Worm (Caenorhabditis elegans) whole organism, L4 larva: Measurements from ENCODE around the gene C51E3.6.

Experiments
- D1046.2 ChIP-seq: fragments of 200-800 bp; sonication (Bioruptor generic); IDR thresholded peaks from 2 replicates; pipeline ENCODE4 v1.3.6; 2022; ENCODE audit warnings: missing genetic modification characterization, missing compliant biosample characterization
- F26F4.8 ChIP-seq: fragments of 200-800 bp; sonication (Bioruptor generic); conservative IDR thresholded peaks from 2 replicates; pipeline ENCODE4 v1.3.6; 2022; ENCODE audit warnings: missing genetic modification characterization, missing compliant biosample characterization
- Y5F2A.4 ChIP-seq: fragments of 200-800 bp; sonication (Bioruptor generic); optimal IDR thresholded peaks from 2 replicates; lab custom pipeline; 2018; ENCODE audit warnings: mild to moderate bottlenecking, missing genetic modification characterization, missing compliant biosample characterization
- ZK546.5 ChIP-seq, 2 experiments: sonication (generic microtip); optimal IDR thresholded peaks; 2 replicates each; lab custom pipeline; 2017; ENCODE audit warnings: missing biosample characterization in 2 of 2, missing genetic modification characterization in 2 of 2
- ama-1 ChIP-seq: fragments of 150-350 bp; optimal IDR thresholded peaks from 2 replicates; lab custom pipeline; 2014; ENCODE audit warnings: inconsistent platforms, mixed read lengths
- arid-1 ChIP-seq: fragments of 200-800 bp; sonication (Bioruptor generic); conservative IDR thresholded peaks from 2 replicates; pipeline ENCODE4 v1.3.6; 2022; ENCODE audit warnings: missing genetic modification reagents, missing genetic modification characterization, missing compliant biosample characterization
- ceh-28 ChIP-seq: fragments of 150-350 bp; optimal IDR thresholded peaks from 2 replicates; lab custom pipeline; 2014; ENCODE audit warnings: missing biosample characterization, missing genetic modification reagents, missing genetic modification characterization
- ceh-44 ChIP-seq: fragments of 200-800 bp; sonication (Bioruptor generic); IDR thresholded peaks from 2 replicates; pipeline ENCODE4 v1.3.6; 2022; ENCODE audit warnings: missing genetic modification reagents, missing genetic modification characterization, missing compliant biosample characterization
- ceh-82 ChIP-seq: sonication (generic microtip); optimal IDR thresholded peaks from 2 replicates; lab custom pipeline; 2017; ENCODE audit warnings: missing biosample characterization, missing genetic modification characterization
- ctbp-1 ChIP-seq: fragments of 200-800 bp; sonication (Bioruptor generic); IDR thresholded peaks from 2 replicates; pipeline ENCODE4 v1.3.6; 2022; ENCODE audit warnings: missing genetic modification reagents, missing genetic modification characterization, missing compliant biosample characterization
- daf-16 ChIP-seq, 3 experiments: sonication (generic microtip); optimal IDR thresholded peaks; 2 replicates each; lab custom pipeline; 2016 to 2017; ENCODE audit warnings: missing genetic modification characterization in 3 of 3, missing genetic modification reagents in 3 of 3, mild to moderate bottlenecking in 2 of 3, missing compliant biosample characterization in 2 of 3, missing biosample characterization in 1 of 3, moderate library complexity in 1 of 3
- daf-19 ChIP-seq: fragments of 200-800 bp; sonication (Bioruptor generic); conservative IDR thresholded peaks from 2 replicates; pipeline ENCODE4 v1.3.6; 2022; ENCODE audit warnings: missing genetic modification characterization, missing compliant biosample characterization
- daf-8 ChIP-seq: fragments of 200-800 bp; sonication (Bioruptor generic); IDR thresholded peaks from 2 replicates; pipeline ENCODE4 v1.3.6; 2022; ENCODE audit warnings: missing genetic modification characterization, missing compliant biosample characterization
- dmd-6 ChIP-seq: fragments of 200-800 bp; sonication (Bioruptor generic); IDR thresholded peaks from 2 replicates; pipeline ENCODE4 v1.3.6; 2022; ENCODE audit warnings: missing genetic modification reagents, missing genetic modification characterization, missing compliant biosample characterization
- dmd-8 ChIP-seq: fragments of 200-800 bp; sonication (Bioruptor generic); IDR thresholded peaks from 2 replicates; pipeline ENCODE4 v1.3.6; 2022; ENCODE audit warnings: missing genetic modification characterization, missing compliant biosample characterization
- dmd-9 ChIP-seq: fragments of 200-800 bp; sonication (Bioruptor generic); IDR thresholded peaks from 2 replicates; pipeline ENCODE4 v1.3.6; 2022; ENCODE audit warnings: missing genetic modification reagents, missing genetic modification characterization, missing compliant biosample characterization
- dpl-1 ChIP-seq: fragments of 150-350 bp; optimal IDR thresholded peaks from 2 replicates; lab custom pipeline; 2014; ENCODE audit warnings: missing biosample characterization, missing genetic modification reagents, missing genetic modification characterization
- duxl-1 ChIP-seq: sonication (generic microtip); optimal IDR thresholded peaks from 2 replicates; lab custom pipeline; 2016; ENCODE audit warnings: mild to moderate bottlenecking, missing genetic modification characterization, moderate library complexity, missing compliant biosample characterization; ENCODE audit not compliant: poor library complexity
- dve-1 ChIP-seq: sonication (generic microtip); optimal IDR thresholded peaks from 2 replicates; lab custom pipeline; 2017; ENCODE audit warnings: antibody characterized with exemption, mild to moderate bottlenecking, missing genetic modification characterization, missing compliant biosample characterization; ENCODE audit not compliant: insufficient read depth
- gei-8 ChIP-seq: fragments of 200-800 bp; sonication (Bioruptor generic); optimal IDR thresholded peaks from 2 replicates; lab custom pipeline; 2018; ENCODE audit warnings: mild to moderate bottlenecking, missing genetic modification characterization, missing compliant biosample characterization
- hif-1 ChIP-seq, 2 experiments: sonication (generic microtip); optimal IDR thresholded peaks; 2 replicates each; lab custom pipeline; 2016 to 2017; ENCODE audit warnings: missing compliant biosample characterization in 2 of 2, missing genetic modification characterization in 2 of 2, missing genetic modification reagents in 2 of 2, missing genotype in 2 of 2, mild to moderate bottlenecking in 1 of 2
- hlh-11 ChIP-seq: fragments of 200-800 bp; sonication (Bioruptor generic); optimal IDR thresholded peaks from 2 replicates; lab custom pipeline; 2018; ENCODE audit warnings: mild to moderate bottlenecking, missing genetic modification characterization, missing compliant biosample characterization
- lin-29 ChIP-seq: fragments of 200-800 bp; sonication (Bioruptor generic); IDR thresholded peaks from 2 replicates; pipeline ENCODE4 v1.3.6; 2022; ENCODE audit warnings: missing genetic modification reagents, missing genetic modification characterization, missing compliant biosample characterization
- lin-39 ChIP-seq: fragments of 150-350 bp; optimal IDR thresholded peaks from 2 replicates; lab custom pipeline; 2014; ENCODE audit warnings: missing biosample characterization, missing genetic modification reagents, missing genetic modification characterization
- lir-3 ChIP-seq: sonication (generic microtip); optimal IDR thresholded peaks from 2 replicates; lab custom pipeline; 2016; ENCODE audit warnings: mild to moderate bottlenecking, missing genetic modification characterization, missing compliant biosample characterization
- mxl-3 ChIP-seq: fragments of 200-800 bp; sonication (Bioruptor generic); optimal IDR thresholded peaks from 2 replicates; lab custom pipeline; 2018; ENCODE audit warnings: mild to moderate bottlenecking, missing genetic modification characterization, missing compliant biosample characterization
- nhr-10 ChIP-seq: fragments of 150-350 bp; optimal IDR thresholded peaks from 2 replicates; lab custom pipeline; 2014; ENCODE audit warnings: missing biosample characterization, missing genetic modification characterization
- nhr-11 ChIP-seq: fragments of 150-350 bp; optimal IDR thresholded peaks from 2 replicates; lab custom pipeline; 2014; ENCODE audit warnings: missing biosample characterization, missing genetic modification characterization
- nhr-237 ChIP-seq: sonication (generic microtip); optimal IDR thresholded peaks from 2 replicates; lab custom pipeline; 2017; ENCODE audit warnings: missing biosample characterization, missing genetic modification characterization
- nhr-28 ChIP-seq: fragments of 150-350 bp; optimal IDR thresholded peaks from 2 replicates; lab custom pipeline; 2014; ENCODE audit warnings: missing biosample characterization, missing genetic modification characterization
- pqm-1 ChIP-seq: sonication (generic microtip); optimal IDR thresholded peaks from 2 replicates; lab custom pipeline; 2017; ENCODE audit warnings: missing biosample characterization, missing genetic modification characterization
- set-16 ChIP-seq: fragments of 200-800 bp; sonication (Bioruptor generic); IDR thresholded peaks from 2 replicates; pipeline ENCODE4 v1.3.6; 2022; ENCODE audit warnings: missing genetic modification reagents, missing genetic modification characterization, missing compliant biosample characterization
- spr-1 ChIP-seq: sonication (generic microtip); optimal IDR thresholded peaks from 2 replicates; lab custom pipeline; 2016; ENCODE audit warnings: mild to moderate bottlenecking, missing genetic modification characterization, missing compliant biosample characterization
- spr-3 ChIP-seq: fragments of 200-800 bp; sonication (Bioruptor generic); optimal IDR thresholded peaks from 2 replicates; lab custom pipeline; 2018; ENCODE audit warnings: mild to moderate bottlenecking, missing genetic modification characterization, missing compliant biosample characterization
- unc-62 ChIP-seq, 3 experiments: fragments of 150-350 bp in 1 of 3; sonication (generic microtip); optimal IDR thresholded peaks in 2 of 3; peaks in 1 of 3; 1 replicate in 1 of 3; 2 replicates in 2 of 3; lab custom pipeline; 2014 to 2017; ENCODE audit warnings: missing biosample characterization in 3 of 3, missing genetic modification characterization in 3 of 3, missing genetic modification reagents in 3 of 3, missing genotype in 1 of 3
- vab-7 ChIP-seq: fragments of 200-800 bp; sonication (Bioruptor generic); IDR thresholded peaks from 2 replicates; pipeline ENCODE4 v1.3.6; 2022; ENCODE audit warnings: missing genetic modification reagents, missing genetic modification characterization, missing compliant biosample characterization
- zag-1 ChIP-seq: fragments of 150-350 bp; optimal IDR thresholded peaks from 2 replicates; lab custom pipeline; 2014; ENCODE audit warnings: missing biosample characterization, missing genetic modification characterization
- zfp-2 ChIP-seq: sonication (generic microtip); optimal IDR thresholded peaks from 2 replicates; lab custom pipeline; 2016; ENCODE audit warnings: mild to moderate bottlenecking, missing genetic modification characterization, missing compliant biosample characterization
- zfp-3 ChIP-seq: fragments of 200-800 bp; sonication (Bioruptor generic); conservative IDR thresholded peaks from 2 replicates; pipeline ENCODE4 v1.3.6; 2022; ENCODE audit warnings: missing genetic modification reagents, missing genetic modification characterization, missing compliant biosample characterization

The C51E3.6 gene

ce11 chrV:10133277-10133676 lies 33.0 kb downstream of the C51E3.6 start:
- TF ChIP-seq dmd-8 (peak; percentile 60; the same call in 1 of the 2 replicates), nhr-237 (tag; lab: Kevin White, UChicago) (no peak)

ce11 chrV:10130195-10130594 lies 36.1 kb downstream of the C51E3.6 start, which contains the start of gene aos-1:
TSS of gene aos-1 (minus strand) at chrV:10130295.
- no peak for TF ChIP-seq dpl-1 (GFP tag; lab: Kevin White, UChicago)
- TF ChIP-seq ceh-44 (GFP tag; lab: Robert Waterston, UW), result no peak
- no peak for TF ChIP-seq spr-3 (GFP tag; lab: Kevin White, UChicago)
- TF ChIP-seq ctbp-1 (GFP tag; lab: Robert Waterston, UW), result no peak
- TF ChIP-seq mxl-3 (GFP tag; lab: Kevin White, UChicago), result no peak
- TF ChIP-seq dmd-6 (GFP tag; lab: Robert Waterston, UW), result no peak
- TF ChIP-seq ceh-82 (tag; lab: Kevin White, UChicago), result no peak
- no peak for TF ChIP-seq dve-1 (tag; lab: Kevin White, UChicago)
- TF ChIP-seq nhr-10, result no peak
- no peak for TF ChIP-seq vab-7
- no peak for TF ChIP-seq lin-39 (tag; lab: Kevin White, UChicago)
- no peak for TF ChIP-seq zag-1 (tag; lab: Kevin White, UChicago)
- no peak for TF ChIP-seq ama-1 (lab: Kevin White, UChicago)
- TF ChIP-seq F26F4.8 (GFP tag; lab: Robert Waterston, UW), result no peak
- no peak for TF ChIP-seq spr-1 (tag; lab: Kevin White, UChicago)
- no peak for TF ChIP-seq zfp-2 (tag; lab: Kevin White, UChicago)

ce11 chrV:10124799-10125548 lies 41.3 kb downstream of the C51E3.6 start, which contains the start of gene C08B6.10:
TSS of gene C08B6.10 (plus strand) at chrV:10125498.
- no peak for TF ChIP-seq ceh-28 (tag; lab: Kevin White, UChicago)
- no peak for TF ChIP-seq dpl-1 (GFP tag; lab: Kevin White, UChicago)
- TF ChIP-seq unc-62 (GFP tag; optimal IDR thresholded peaks at IDR 0.05 in 1 of 2; lab: Kevin White, UChicago), result peak in 1 of 2 experiments; percentile 83
- TF ChIP-seq unc-62 (tag; optimal IDR thresholded peaks at IDR 0.05; lab: Kevin White, UChicago), result no peak
- TF ChIP-seq arid-1 (GFP tag; lab: Robert Waterston, UW), result no peak
- no peak for TF ChIP-seq daf-16 (GFP tag; optimal IDR thresholded peaks at IDR 0.05; lab: Kevin White, UChicago)
- TF ChIP-seq daf-16 (tag; optimal IDR thresholded peaks at IDR 0.05; lab: Kevin White, UChicago), result peak; percentile 69
- no peak for TF ChIP-seq dmd-9 (GFP tag; lab: Robert Waterston, UW)
- peak; percentile 19 for TF ChIP-seq pqm-1 (tag; lab: Kevin White, UChicago)
- TF ChIP-seq nhr-28, result peak; percentile 21
- TF ChIP-seq daf-19, result no peak
- no peak for TF ChIP-seq ceh-82 (tag; lab: Kevin White, UChicago)

- TF ChIP-seq hlh-11 (tag; lab: Kevin White, UChicago), result no peak
- TF ChIP-seq daf-19, result no peak
- no peak for TF ChIP-seq D1046.2 (GFP tag; lab: Robert Waterston, UW)
- no peak for TF ChIP-seq set-16 (GFP tag; lab: Robert Waterston, UW)
Observed at ce11 chrV:10123324-10123723, 42.9 kb downstream of the C51E3.6 start, which contains the start of gene C08B6.6. TSS of gene C08B6.6 (plus strand) at chrV:10123624.

ce11 chrV:10122670-10123069 lies 43.6 kb downstream of the C51E3.6 start, which contains the start of gene srxa-19:
TSS of gene srxa-19 (minus strand) at chrV:10122770.
- TF ChIP-seq zfp-3 (GFP tag; lab: Robert Waterston, UW), result no peak
- no peak for TF ChIP-seq hif-1 (tag; optimal IDR thresholded peaks at IDR 0.05; lab: Kevin White, UChicago)
- no peak for TF ChIP-seq Y5F2A.4 (GFP tag; lab: Kevin White, UChicago)
- no peak for TF ChIP-seq gei-8 (GFP tag; lab: Kevin White, UChicago)
- TF ChIP-seq lir-3 (tag; lab: Kevin White, UChicago), result no peak
- TF ChIP-seq ceh-82 (tag; lab: Kevin White, UChicago), result no peak
- no peak for TF ChIP-seq ZK546.5 (tag; optimal IDR thresholded peaks at IDR 0.05; lab: Kevin White, UChicago)
- TF ChIP-seq lin-29 (GFP tag; lab: Robert Waterston, UW), result no peak
- no peak for TF ChIP-seq lin-39 (tag; lab: Kevin White, UChicago)
- TF ChIP-seq daf-8 (GFP tag; lab: Robert Waterston, UW), result no peak
- TF ChIP-seq nhr-11 (tag; lab: Kevin White, UChicago), result no peak
- TF ChIP-seq set-16 (GFP tag; lab: Robert Waterston, UW), result no peak
- TF ChIP-seq duxl-1, result no peak
